Fruit fly (Drosophila melanogaster): Measurements from ENCODE around the gene Notum.
A peak's percentile ranks its signal among the peaks of the same experiment; 100 is the strongest.

Gene Notum

DNA sequence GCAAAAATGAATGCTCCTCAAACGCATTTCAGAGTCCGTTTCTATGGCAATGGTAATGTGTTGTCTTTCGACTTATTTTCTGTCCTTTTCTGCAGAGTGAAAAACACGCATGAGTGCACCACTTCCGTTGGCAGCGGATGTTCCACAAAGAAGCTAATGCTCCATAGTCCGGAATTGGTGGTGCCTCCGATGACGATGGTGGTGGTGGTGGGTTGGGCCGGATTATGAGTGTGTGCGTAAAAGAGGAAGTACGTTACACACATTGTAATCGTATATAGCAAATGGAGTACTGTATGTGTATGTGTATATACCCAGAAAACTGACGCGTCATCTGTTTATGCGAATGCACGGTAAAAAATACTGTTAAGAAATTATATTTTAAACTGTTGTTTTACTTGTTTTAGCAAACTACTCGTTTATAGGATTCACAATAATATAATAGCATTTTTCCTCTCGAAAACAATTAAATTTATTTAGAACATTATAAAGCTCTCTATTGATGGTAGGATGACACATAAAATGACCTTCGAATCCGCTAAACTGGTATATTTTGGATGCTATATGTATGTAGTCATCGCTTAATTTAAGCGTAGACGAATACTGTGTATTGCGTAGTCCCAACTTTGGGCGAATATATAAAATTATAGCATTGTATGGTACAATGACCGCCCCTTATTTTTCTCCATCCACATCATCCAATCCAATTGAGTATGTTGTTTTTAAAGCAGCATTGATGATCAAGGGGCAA lies 22.0 kb downstream of the Notum start:
- TF ChIP-seq Mnt (GFP tag; optimal IDR thresholded peaks at IDR 0.05) (no peak), cnc (optimal IDR thresholded peaks at IDR 0.05) (peak in 1 of 2 experiments; percentile 15), tj (GFP tag; optimal IDR thresholded peaks at IDR 0.05) (peak; percentile 80), kay (GFP tag; ENCODE audit: borderline replicate concordance) (peak; percentile 96)

DNA sequence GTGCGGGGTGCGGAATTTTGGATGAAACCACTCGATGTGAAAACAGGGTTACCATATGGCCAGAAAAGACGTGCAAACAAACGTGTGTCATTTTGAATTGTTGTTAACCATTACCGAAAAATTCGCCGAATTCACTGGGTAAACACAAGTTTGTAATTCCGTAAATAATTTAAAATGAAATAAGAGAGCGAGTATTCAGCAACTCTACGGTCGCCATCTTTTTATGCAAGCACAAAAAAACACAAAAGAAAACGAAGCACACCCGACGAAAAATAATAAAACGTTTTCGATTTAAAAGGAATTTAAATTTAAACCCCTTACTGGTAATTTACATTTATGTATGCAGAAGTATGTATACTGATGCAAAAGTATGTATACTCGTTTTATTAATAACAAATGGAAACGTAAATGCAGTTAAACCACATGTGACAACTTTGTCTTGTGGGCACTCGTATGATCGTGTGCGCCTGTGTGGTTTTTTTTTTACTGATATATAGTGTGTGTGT lies 22.6 kb downstream of the Notum start:
- TF ChIP-seq cic (GFP tag; optimal IDR thresholded peaks at IDR 0.05) (no peak), cnc (optimal IDR thresholded peaks at IDR 0.05) (no peak), ovo (GFP tag; optimal IDR thresholded peaks at IDR 0.05) (peak; percentile 54), Crg-1 (GFP tag; optimal IDR thresholded peaks at IDR 0.05) (peak; percentile 30), CG11617 (GFP tag; optimal IDR thresholded peaks at IDR 0.05) (peak; percentile 89), CG7101 (tag; optimal IDR thresholded peaks at IDR 0.05) (peak; percentile 96), CG7045 (GFP tag; optimal IDR thresholded peaks at IDR 0.05) (peak; percentile 89), bab1 (GFP tag; optimal IDR thresholded peaks at IDR 0.05) (peak; percentile 98), tj (GFP tag; optimal IDR thresholded peaks at IDR 0.05) (peak; percentile 58), CG5204 (GFP tag; optimal IDR thresholded peaks at IDR 0.05) (peak; percentile 88), Mnt (GFP tag; optimal IDR thresholded peaks at IDR 0.05) (peak; percentile 75), toe (GFP tag; optimal IDR thresholded peaks at IDR 0.05) (peak; percentile 42), Clk (GFP tag; optimal IDR thresholded peaks at IDR 0.05) (peak; percentile 81), Hr96 (GFP tag; optimal IDR thresholded peaks at IDR 0.05) (peak; percentile 66), CG33017 (tag; optimal IDR thresholded peaks at IDR 0.05) (peak; percentile 97), CG1620 (GFP tag; optimal IDR thresholded peaks at IDR 0.05) (peak; percentile 67), kay (GFP tag; ENCODE audit: borderline replicate concordance) (peak; percentile 91), CG12768 (GFP tag; optimal IDR thresholded peaks at IDR 0.05) (peak; percentile 89), pad (GFP tag; optimal IDR thresholded peaks at IDR 0.05) (peak; percentile 77), CG14711 (tag; optimal IDR thresholded peaks at IDR 0.05) (peak; percentile 98)

dm6 chr3L:16046387-16047066 lies 23.2 kb downstream of the Notum start:
- TF ChIP-seq CG14711 (tag; optimal IDR thresholded peaks at IDR 0.05) (peak; percentile 28), cnc (optimal IDR thresholded peaks at IDR 0.05) (no peak), Hr96 (GFP tag; optimal IDR thresholded peaks at IDR 0.05) (peak; percentile 49), bab1 (GFP tag; optimal IDR thresholded peaks at IDR 0.05) (peak; percentile 30), Crg-1 (GFP tag; optimal IDR thresholded peaks at IDR 0.05) (peak; percentile 60), CG11617 (GFP tag; optimal IDR thresholded peaks at IDR 0.05) (peak; percentile 7), CG12768 (GFP tag; optimal IDR thresholded peaks at IDR 0.05) (peak; percentile 76), Mnt (GFP tag; optimal IDR thresholded peaks at IDR 0.05) (peak; percentile 73), tj (GFP tag; optimal IDR thresholded peaks at IDR 0.05) (no peak), CG7045 (GFP tag; optimal IDR thresholded peaks at IDR 0.05) (no peak), cic (GFP tag; optimal IDR thresholded peaks at IDR 0.05) (peak; percentile 97), CG1620 (GFP tag; optimal IDR thresholded peaks at IDR 0.05) (peak; percentile 11), ovo (GFP tag; optimal IDR thresholded peaks at IDR 0.05) (peak; percentile 42), CG5204 (GFP tag; optimal IDR thresholded peaks at IDR 0.05) (no peak), kay (GFP tag; ENCODE audit: borderline replicate concordance) (peak; percentile 93), CG33017 (tag; optimal IDR thresholded peaks at IDR 0.05) (peak; percentile 72), CG7101 (tag; optimal IDR thresholded peaks at IDR 0.05) (peak; percentile 49), Clk (GFP tag; optimal IDR thresholded peaks at IDR 0.05) (no peak), toe (GFP tag; optimal IDR thresholded peaks at IDR 0.05) (peak; percentile 36), pad (GFP tag; optimal IDR thresholded peaks at IDR 0.05) (no peak)

- no peak for TF ChIP-seq CG11617 (GFP tag; optimal IDR thresholded peaks at IDR 0.05)
- no peak for TF ChIP-seq pad (GFP tag; optimal IDR thresholded peaks at IDR 0.05)
- TF ChIP-seq Mnt (GFP tag; optimal IDR thresholded peaks at IDR 0.05): no peak
- no peak for TF ChIP-seq CG7045 (GFP tag; optimal IDR thresholded peaks at IDR 0.05)
- no peak for TF ChIP-seq ovo (GFP tag; optimal IDR thresholded peaks at IDR 0.05)
- no peak for TF ChIP-seq cic (GFP tag; optimal IDR thresholded peaks at IDR 0.05)
- TF ChIP-seq CG1620 (GFP tag; optimal IDR thresholded peaks at IDR 0.05): no peak
- TF ChIP-seq Clk (GFP tag; optimal IDR thresholded peaks at IDR 0.05): no peak
- TF ChIP-seq Crg-1 (GFP tag; optimal IDR thresholded peaks at IDR 0.05): no peak
- TF ChIP-seq CG12768 (GFP tag; optimal IDR thresholded peaks at IDR 0.05): no peak
- TF ChIP-seq CG7101 (tag; optimal IDR thresholded peaks at IDR 0.05): no peak
- TF ChIP-seq Hr96 (GFP tag; optimal IDR thresholded peaks at IDR 0.05): no peak
- no peak for TF ChIP-seq CG14711 (tag; optimal IDR thresholded peaks at IDR 0.05)
- no peak for TF ChIP-seq CG33017 (tag; optimal IDR thresholded peaks at IDR 0.05)
Observed at dm6 chr3L:16047105-16047504, 23.8 kb downstream of the Notum start.

- peak; percentile 49 for TF ChIP-seq bab1 (GFP tag; optimal IDR thresholded peaks at IDR 0.05)
- no peak for TF ChIP-seq ovo (GFP tag; optimal IDR thresholded peaks at IDR 0.05)
- TF ChIP-seq CG1620 (GFP tag; optimal IDR thresholded peaks at IDR 0.05): no peak
- peak; percentile 49 for TF ChIP-seq CG7045 (GFP tag; optimal IDR thresholded peaks at IDR 0.05)
- peak; percentile 17 for TF ChIP-seq CG33017 (tag; optimal IDR thresholded peaks at IDR 0.05)
- TF ChIP-seq CG12768 (GFP tag; optimal IDR thresholded peaks at IDR 0.05): peak; percentile 64
- TF ChIP-seq CG11617 (GFP tag; optimal IDR thresholded peaks at IDR 0.05): peak; percentile 5
- peak; percentile 4 for TF ChIP-seq Mnt (GFP tag; optimal IDR thresholded peaks at IDR 0.05)
- peak; percentile 37 for TF ChIP-seq CG7101 (tag; optimal IDR thresholded peaks at IDR 0.05)
- peak; percentile 36 for TF ChIP-seq tj (GFP tag; optimal IDR thresholded peaks at IDR 0.05)
- TF ChIP-seq Crg-1 (GFP tag; optimal IDR thresholded peaks at IDR 0.05): no peak
- no peak for TF ChIP-seq toe (GFP tag; optimal IDR thresholded peaks at IDR 0.05)
- peak; percentile 56 for TF ChIP-seq kay (GFP tag; ENCODE audit: borderline replicate concordance)
- no peak for TF ChIP-seq CG5204 (GFP tag; optimal IDR thresholded peaks at IDR 0.05)
- peak; percentile 68 for TF ChIP-seq pad (GFP tag; optimal IDR thresholded peaks at IDR 0.05)
- no peak for TF ChIP-seq CG14711 (tag; optimal IDR thresholded peaks at IDR 0.05)
- no peak for TF ChIP-seq Hr96 (GFP tag; optimal IDR thresholded peaks at IDR 0.05)
- TF ChIP-seq cnc (optimal IDR thresholded peaks at IDR 0.05): no peak
- TF ChIP-seq cic (GFP tag; optimal IDR thresholded peaks at IDR 0.05): no peak
- TF ChIP-seq Clk (GFP tag; optimal IDR thresholded peaks at IDR 0.05): peak; percentile 27
Observed at dm6 chr3L:16048086-16048485, 24.8 kb downstream of the Notum start.
